Worm (Caenorhabditis elegans) whole organism, young adult: ENCODE results near the gene far-3.
A peak's percentile ranks its signal among the peaks of the same experiment; 100 is the strongest.
"Not testable (repeated sequence)": the region's sequence is repeated elsewhere in the genome, so short reads cannot be mapped to it uniquely, and the experiment has no call there.

Experiments
- B0019.2 ChIP-seq: fragments of 200-800 bp; sonication (Bioruptor generic); conservative IDR thresholded peaks from 2 replicates; pipeline ENCODE4 v1.3.6; 2022; ENCODE audit warnings: missing genetic modification reagents, missing genetic modification characterization, missing compliant biosample characterization
- B0261.1 ChIP-seq: sonication (generic microtip); optimal IDR thresholded peaks from 2 replicates; lab custom pipeline; 2016; ENCODE audit warnings: mild to moderate bottlenecking, missing genetic modification characterization, moderate library complexity, missing compliant biosample characterization
- B0336.3 ChIP-seq: fragments of 200-800 bp; sonication (Bioruptor generic); IDR thresholded peaks from 2 replicates; pipeline ENCODE4 v1.3.6; 2022; ENCODE audit warnings: missing genetic modification characterization, missing compliant biosample characterization
- D2030.7 ChIP-seq: fragments of 200-800 bp; sonication (Bioruptor generic); IDR thresholded peaks from 2 replicates; pipeline ENCODE4 v1.3.6; 2022; ENCODE audit warnings: missing genetic modification reagents, missing genetic modification characterization, missing compliant biosample characterization
- F33H1.4 ChIP-seq: fragments of 200-800 bp; sonication (Bioruptor generic); IDR thresholded peaks from 2 replicates; pipeline ENCODE4 v1.3.6; 2022; ENCODE audit warnings: missing genetic modification reagents, missing genetic modification characterization, missing compliant biosample characterization
- F37B4.10 ChIP-seq: fragments of 200-800 bp; sonication (Bioruptor generic); IDR thresholded peaks from 2 replicates; pipeline ENCODE4 v1.3.6; 2022; ENCODE audit warnings: missing genetic modification characterization, missing compliant biosample characterization
- K12H6.12 ChIP-seq: fragments of 200-800 bp; sonication (Bioruptor generic); optimal IDR thresholded peaks from 2 replicates; lab custom pipeline; 2018; ENCODE audit warnings: mild to moderate bottlenecking, missing genetic modification characterization, missing compliant biosample characterization
- Y53G8AR.9 ChIP-seq: fragments of 200-800 bp; sonication (Bioruptor generic); conservative IDR thresholded peaks from 2 replicates; pipeline ENCODE4 v1.3.6; 2022; ENCODE audit warnings: missing genetic modification reagents, missing genetic modification characterization, missing compliant biosample characterization
- Y67H2A.10 ChIP-seq: fragments of 200-800 bp; sonication (Bioruptor generic); conservative IDR thresholded peaks from 2 replicates; pipeline ENCODE4 v1.3.6; 2022; ENCODE audit warnings: missing genetic modification reagents, missing genetic modification characterization, missing compliant biosample characterization
- Y95B8A.8 ChIP-seq: fragments of 200-800 bp; sonication (Bioruptor generic); IDR thresholded peaks from 2 replicates; pipeline ENCODE4 v1.3.6; 2022; ENCODE audit warnings: missing genetic modification reagents, missing genetic modification characterization, missing compliant biosample characterization
- attf-5 ChIP-seq: fragments of 200-800 bp; sonication (Bioruptor generic); optimal IDR thresholded peaks from 2 replicates; lab custom pipeline; 2018; ENCODE audit warnings: mild to moderate bottlenecking, missing genetic modification characterization, missing compliant biosample characterization
- cebp-1 ChIP-seq, 2 experiments: fragments of 200-800 bp in 1 of 2; sonication (Bioruptor generic) in 1 of 2; sonication (generic microtip) in 1 of 2; IDR thresholded peaks in 1 of 2; optimal IDR thresholded peaks in 1 of 2; 2 replicates each; pipeline versions ENCODE4 v1.3.6 to Lab custom; 2017 to 2022; ENCODE audit warnings: missing compliant biosample characterization in 2 of 2, missing genetic modification characterization in 2 of 2, mild to moderate bottlenecking in 1 of 2, missing genetic modification reagents in 1 of 2, moderate library complexity in 1 of 2
- ceh-100 ChIP-seq: fragments of 200-800 bp; sonication (Bioruptor generic); IDR thresholded peaks from 2 replicates; pipeline ENCODE4 v1.3.6; 2022; ENCODE audit warnings: missing genetic modification reagents, missing genetic modification characterization, missing compliant biosample characterization
- ceh-27 ChIP-seq: fragments of 200-800 bp; sonication (Bioruptor generic); optimal IDR thresholded peaks from 2 replicates; lab custom pipeline; 2018; ENCODE audit warnings: mild to moderate bottlenecking, missing genetic modification characterization, moderate library complexity, missing compliant biosample characterization
- ceh-91 ChIP-seq: fragments of 200-800 bp; sonication (Bioruptor generic); IDR thresholded peaks from 2 replicates; pipeline ENCODE4 v1.3.6; 2022; ENCODE audit warnings: missing genetic modification reagents, missing genetic modification characterization, missing compliant biosample characterization
- dox-1 ChIP-seq: fragments of 200-800 bp; sonication (Bioruptor generic); IDR thresholded peaks from 2 replicates; pipeline ENCODE4 v1.3.6; 2022; ENCODE audit warnings: missing genetic modification reagents, missing genetic modification characterization, missing compliant biosample characterization
- dpl-1 ChIP-seq: fragments of 150-350 bp; optimal IDR thresholded peaks from 2 replicates; lab custom pipeline; 2014; ENCODE audit warnings: missing biosample characterization, missing genetic modification reagents, missing genetic modification characterization
- egl-18 ChIP-seq: fragments of 200-800 bp; sonication (Bioruptor generic); IDR thresholded peaks from 2 replicates; pipeline ENCODE4 v1.3.6; 2022; ENCODE audit warnings: missing genetic modification reagents, missing genetic modification characterization, missing compliant biosample characterization
- egl-44 ChIP-seq: fragments of 200-800 bp; sonication (Bioruptor generic); IDR thresholded peaks from 2 replicates; pipeline ENCODE4 v1.3.6; 2022; ENCODE audit warnings: missing genetic modification reagents, missing genetic modification characterization, missing compliant biosample characterization
- egrh-3 ChIP-seq: fragments of 200-800 bp; sonication (Bioruptor generic); IDR thresholded peaks from 2 replicates; pipeline ENCODE4 v1.3.6; 2022; ENCODE audit warnings: missing genetic modification reagents, missing genetic modification characterization, missing compliant biosample characterization
- ekl-4 ChIP-seq: fragments of 200-800 bp; sonication (Bioruptor generic); IDR thresholded peaks from 2 replicates; pipeline ENCODE4 v1.3.6; 2022; ENCODE audit warnings: missing genetic modification reagents, missing genetic modification characterization, missing compliant biosample characterization
- hmg-1.2 ChIP-seq: fragments of 200-800 bp; sonication (Bioruptor generic); IDR thresholded peaks from 2 replicates; pipeline ENCODE4 v1.3.6; 2022; ENCODE audit warnings: missing genetic modification reagents, missing genetic modification characterization, missing compliant biosample characterization
- let-607 ChIP-seq, 2 experiments: fragments of 200-800 bp in 1 of 2; sonication (Bioruptor generic) in 1 of 2; sonication (generic microtip) in 1 of 2; optimal IDR thresholded peaks; 2 replicates each; lab custom pipeline; 2016 to 2018; ENCODE audit warnings: mild to moderate bottlenecking in 2 of 2, missing compliant biosample characterization in 2 of 2, missing genetic modification characterization in 2 of 2, moderate library complexity in 2 of 2, missing genotype in 1 of 2
- lin-26 ChIP-seq: fragments of 200-800 bp; sonication (Bioruptor generic); IDR thresholded peaks from 2 replicates; pipeline ENCODE4 v1.3.6; 2022; ENCODE audit warnings: missing genetic modification reagents, missing genetic modification characterization, missing compliant biosample characterization
- lin-40 ChIP-seq: sonication (generic microtip); optimal IDR thresholded peaks from 2 replicates; lab custom pipeline; 2016; ENCODE audit warnings: missing genetic modification characterization, mild to moderate bottlenecking, missing compliant biosample characterization, missing genotype, missing genetic modification reagents
- lin-54 ChIP-seq: fragments of 200-800 bp; sonication (Bioruptor generic); optimal IDR thresholded peaks from 2 replicates; lab custom pipeline; 2018; ENCODE audit warnings: mild to moderate bottlenecking, missing genetic modification characterization, missing compliant biosample characterization
- lir-1 ChIP-seq: fragments of 200-800 bp; sonication (Bioruptor generic); conservative IDR thresholded peaks from 2 replicates; pipeline ENCODE4 v1.3.6; 2022; ENCODE audit warnings: missing genetic modification reagents, missing genetic modification characterization, missing compliant biosample characterization
- lsl-1 ChIP-seq: fragments of 200-800 bp; sonication (Bioruptor generic); optimal IDR thresholded peaks from 2 replicates; lab custom pipeline; 2018; ENCODE audit warnings: mild to moderate bottlenecking, missing genetic modification characterization, moderate library complexity, missing compliant biosample characterization
- madf-10 ChIP-seq: sonication (generic microtip); optimal IDR thresholded peaks from 2 replicates; lab custom pipeline; 2016; ENCODE audit warnings: mild to moderate bottlenecking, missing genetic modification characterization, missing compliant biosample characterization
- madf-3 ChIP-seq: fragments of 200-800 bp; sonication (Bioruptor generic); IDR thresholded peaks from 2 replicates; pipeline ENCODE4 v1.3.6; 2022; ENCODE audit warnings: missing genetic modification reagents, missing genetic modification characterization, missing compliant biosample characterization
- madf-6 ChIP-seq: fragments of 200-800 bp; sonication (Bioruptor generic); IDR thresholded peaks from 2 replicates; pipeline ENCODE4 v1.3.6; 2022; ENCODE audit warnings: missing genetic modification reagents, missing genetic modification characterization, missing compliant biosample characterization
- madf-8 ChIP-seq: fragments of 200-800 bp; sonication (Bioruptor generic); conservative IDR thresholded peaks from 2 replicates; pipeline ENCODE4 v1.3.6; 2022; ENCODE audit warnings: missing genetic modification reagents, missing genetic modification characterization, missing compliant biosample characterization
- mcd-1 ChIP-seq: fragments of 200-800 bp; sonication (Bioruptor generic); IDR thresholded peaks from 2 replicates; pipeline ENCODE4 v1.3.6; 2022; ENCODE audit warnings: missing genetic modification reagents, missing genetic modification characterization, missing compliant biosample characterization
- nfyb-1 ChIP-seq: fragments of 200-800 bp; sonication (Bioruptor generic); IDR thresholded peaks from 2 replicates; pipeline ENCODE4 v1.3.6; 2022; ENCODE audit warnings: missing genetic modification reagents, missing genetic modification characterization, missing compliant biosample characterization
- nhr-80 ChIP-seq: sonication (generic microtip); optimal IDR thresholded peaks from 2 replicates; lab custom pipeline; 2016; ENCODE audit warnings: missing genetic modification characterization, missing compliant biosample characterization
- nhr-90 ChIP-seq: sonication (generic microtip); optimal IDR thresholded peaks from 2 replicates; lab custom pipeline; 2016; ENCODE audit warnings: missing genotype, mild to moderate bottlenecking, missing genetic modification characterization, missing compliant biosample characterization
- pbrm-1 ChIP-seq: fragments of 200-800 bp; sonication (Bioruptor generic); IDR thresholded peaks from 2 replicates; pipeline ENCODE4 v1.3.6; 2022; ENCODE audit warnings: missing genetic modification reagents, missing genetic modification characterization, missing compliant biosample characterization
- rcor-1 ChIP-seq: fragments of 200-800 bp; sonication (Bioruptor generic); IDR thresholded peaks from 2 replicates; pipeline ENCODE4 v1.3.6; 2022; ENCODE audit warnings: missing genetic modification reagents, missing genetic modification characterization, missing compliant biosample characterization
- snpc-4 ChIP-seq, 5 experiments: fragments of 150-350 bp in 1 of 5; sonication (generic microtip) in 4 of 5; optimal IDR thresholded peaks; 2 replicates each; lab custom pipeline; 2014 to 2018; ENCODE audit warnings: missing genetic modification characterization in 5 of 5, missing biosample characterization in 3 of 5, antibody characterized with exemption in 2 of 5, mild to moderate bottlenecking in 2 of 5, missing compliant biosample characterization in 2 of 5, missing genotype in 2 of 5, moderate library complexity in 2 of 5, missing genetic modification reagents in 1 of 5
- somi-1 ChIP-seq: fragments of 200-800 bp; sonication (Bioruptor generic); optimal IDR thresholded peaks from 2 replicates; lab custom pipeline; 2018; ENCODE audit warnings: mild to moderate bottlenecking, missing genetic modification characterization, missing compliant biosample characterization
- tbp1 ChIP-seq: fragments of 200-800 bp; sonication (Bioruptor generic); optimal IDR thresholded peaks from 2 replicates; lab custom pipeline; 2018; ENCODE audit warnings: mild to moderate bottlenecking, missing genetic modification characterization, missing compliant biosample characterization
- tlf-1 ChIP-seq: fragments of 200-800 bp; sonication (Bioruptor generic); optimal IDR thresholded peaks from 2 replicates; lab custom pipeline; 2018; ENCODE audit warnings: mild to moderate bottlenecking, missing genetic modification characterization, missing compliant biosample characterization
- ztf-18 ChIP-seq: sonication (generic microtip); optimal IDR thresholded peaks from 2 replicates; lab custom pipeline; 2016; ENCODE audit warnings: missing genotype, mild to moderate bottlenecking, missing genetic modification characterization, missing compliant biosample characterization
- ztf-26 ChIP-seq: sonication (generic microtip); optimal IDR thresholded peaks from 2 replicates; lab custom pipeline; 2017; ENCODE audit warnings: missing genetic modification characterization, missing compliant biosample characterization
- ztf-28 ChIP-seq: fragments of 200-800 bp; sonication (Bioruptor generic); IDR thresholded peaks from 2 replicates; pipeline ENCODE4 v1.3.6; 2022; ENCODE audit warnings: missing genetic modification reagents, missing genetic modification characterization, missing compliant biosample characterization
- ztf-3 ChIP-seq: fragments of 200-800 bp; sonication (Bioruptor generic); optimal IDR thresholded peaks from 2 replicates; lab custom pipeline; 2018; ENCODE audit warnings: mild to moderate bottlenecking, missing genetic modification characterization, missing compliant biosample characterization

The far-3 gene

ce11 chrV:12967925-12968327 is 29.4 kb downstream of the far-3 start, which contains the start of gene R186.8:
R186.8 (minus strand) TSS chrV:12967982.
- TF ChIP-seq madf-6 (peak; percentile 68), D2030.7 (GFP tag; lab: Robert Waterston, UW) (peak; percentile 79), tbp1 (peak; percentile 60), egl-44 (GFP tag; lab: Robert Waterston, UW) (0 out of 2 replicates have a peak, but pooled peaks have one; percentile 49), ztf-3 (peak; percentile 23), egrh-3 (GFP tag; lab: Robert Waterston, UW) (peak; percentile 57; the same call in 1 of the 2 replicates), F37B4.10 (GFP tag; lab: Robert Waterston, UW) (0 out of 2 replicates have a peak, but pooled peaks have one; percentile 70), B0261.1 (peak; percentile 8), ztf-26 (tag; lab: Kevin White, UChicago) (peak; percentile 71), ekl-4 (GFP tag; lab: Robert Waterston, UW) (peak; percentile 78), somi-1 (GFP tag; lab: Kevin White, UChicago) (peak; percentile 63), hmg-1.2 (GFP tag; lab: Robert Waterston, UW) (peak; percentile 92), B0336.3 (GFP tag; lab: Robert Waterston, UW) (peak; percentile 76; the same call in 1 of the 2 replicates), ceh-91 (GFP tag; lab: Robert Waterston, UW) (peak; percentile 89), madf-8 (GFP tag; lab: Robert Waterston, UW) (peak; percentile 28; the same call in 1 of the 2 replicates), lin-40 (peak; percentile 83), lir-1 (GFP tag; lab: Robert Waterston, UW) (0 out of 2 replicates have a peak, but pooled peaks have one; percentile 32), rcor-1 (GFP tag; lab: Robert Waterston, UW) (peak; percentile 81), ceh-27 (peak; percentile 40), tlf-1 (GFP tag; lab: Kevin White, UChicago) (peak; percentile 57), Y67H2A.10 (GFP tag; lab: Robert Waterston, UW) (peak; percentile 68; the same call in 1 of the 2 replicates), K12H6.12 (tag; lab: Kevin White, UChicago) (peak; percentile 67), ztf-18 (tag; lab: Kevin White, UChicago) (peak; percentile 72), nhr-90 (tag; lab: Kevin White, UChicago) (peak; percentile 16), nhr-80 (tag; lab: Kevin White, UChicago) (peak; percentile 68), pbrm-1 (GFP tag; lab: Robert Waterston, UW) (peak; percentile 89), snpc-4 (tag; optimal IDR thresholded peaks at IDR 0.05; lab: Kevin White, UChicago) (peak in 2 of 4 experiments; percentile 58 to 64), madf-10 (tag; lab: Kevin White, UChicago) (peak; percentile 15), egl-18 (GFP tag; lab: Robert Waterston, UW) (0 out of 2 replicates have a peak, but pooled peaks have one; percentile 56), mcd-1 (GFP tag; lab: Robert Waterston, UW) (peak; percentile 98), lin-26 (GFP tag; lab: Robert Waterston, UW) (peak; percentile 68; the same call in 1 of the 2 replicates), madf-3 (GFP tag; lab: Robert Waterston, UW) (peak; percentile 78; the same call in 1 of the 2 replicates), lsl-1 (peak; percentile 76), nfyb-1 (GFP tag; lab: Robert Waterston, UW) (peak; percentile 86), B0019.2 (GFP tag; lab: Robert Waterston, UW) (peak; percentile 63; the same call in 1 of the 2 replicates), ztf-28 (0 out of 2 replicates have a peak, but pooled peaks have one; percentile 18), Y53G8AR.9 (peak; percentile 70), F33H1.4 (GFP tag; lab: Robert Waterston, UW) (peak; percentile 70), dpl-1 (peak; percentile 19), cebp-1 (GFP tag; IDR thresholded peaks at IDR 0.05; lab: Robert Waterston, UW) (peak; percentile 57; the same call in 1 of the 2 replicates), cebp-1 (tag; optimal IDR thresholded peaks at IDR 0.05; lab: Kevin White, UChicago) (peak; percentile 58), dox-1 (GFP tag; lab: Robert Waterston, UW) (peak; percentile 97), Y95B8A.8 (GFP tag; lab: Robert Waterston, UW) (peak; percentile 66; the same call in 1 of the 2 replicates), attf-5 (GFP tag; lab: Kevin White, UChicago) (peak; percentile 92), lin-54 (peak; percentile 66), ceh-100 (GFP tag; lab: Robert Waterston, UW) (peak; percentile 72), let-607 (tag; optimal IDR thresholded peaks at IDR 0.05; lab: Kevin White, UChicago) (peak; percentile 91 to 94)
- TF ChIP-seq snpc-4 (GFP tag; optimal IDR thresholded peaks at IDR 0.05; lab: Kevin White, UChicago), result not testable (repeated sequence)
